Worm (Caenorhabditis elegans) whole organism, late embryonic: ENCODE results near the gene sre-1.

Source experiments
- C08G9.2 ChIP-seq: sonication (generic microtip); optimal IDR thresholded peaks from 2 replicates; lab custom pipeline; 2016; ENCODE audit warnings: mild to moderate bottlenecking, missing genetic modification characterization, moderate library complexity, missing compliant biosample characterization
- C38D4.7 ChIP-seq: fragments of 200-800 bp; sonication (Bioruptor generic); optimal IDR thresholded peaks from 2 replicates; lab custom pipeline; 2018; ENCODE audit warnings: mild to moderate bottlenecking, missing genetic modification characterization, moderate library complexity, missing compliant biosample characterization
- F13H6.1 ChIP-seq: sonication (generic microtip); optimal IDR thresholded peaks from 2 replicates; lab custom pipeline; 2016; ENCODE audit warnings: missing genetic modification characterization, missing compliant biosample characterization
- K09A11.1 ChIP-seq: sonication (generic microtip); optimal IDR thresholded peaks from 2 replicates; lab custom pipeline; 2017; ENCODE audit warnings: antibody characterized with exemption, mild to moderate bottlenecking, missing genetic modification characterization, missing compliant biosample characterization; ENCODE audit not compliant: insufficient read depth
- T23F11.4 ChIP-seq: fragments of 200-800 bp; sonication (Bioruptor generic); optimal IDR thresholded peaks from 2 replicates; lab custom pipeline; 2018; ENCODE audit warnings: mild to moderate bottlenecking, missing genetic modification characterization, missing compliant biosample characterization
- Y22D7AL.16 ChIP-seq: sonication (generic microtip); optimal IDR thresholded peaks from 2 replicates; lab custom pipeline; 2016; ENCODE audit warnings: missing genetic modification characterization, missing compliant biosample characterization
- ahr-1 ChIP-seq: sonication (generic microtip); optimal IDR thresholded peaks from 2 replicates; lab custom pipeline; 2016; ENCODE audit warnings: missing genetic modification characterization, missing compliant biosample characterization
- ama-1 ChIP-seq: fragments of 150-350 bp; optimal IDR thresholded peaks from 2 replicates; lab custom pipeline; 2014
- ceh-14 ChIP-seq: sonication (generic microtip); optimal IDR thresholded peaks from 2 replicates; lab custom pipeline; 2016; ENCODE audit warnings: missing genotype, missing genetic modification characterization, missing compliant biosample characterization
- ceh-18 ChIP-seq: sonication (generic microtip); optimal IDR thresholded peaks from 2 replicates; lab custom pipeline; 2016; ENCODE audit warnings: missing genetic modification characterization, missing compliant biosample characterization
- ceh-19 ChIP-seq: fragments of 200-800 bp; sonication (Bioruptor generic); optimal IDR thresholded peaks from 2 replicates; lab custom pipeline; 2018; ENCODE audit warnings: mild to moderate bottlenecking, missing genetic modification characterization, missing compliant biosample characterization
- ceh-2 ChIP-seq: sonication (generic microtip); optimal IDR thresholded peaks from 2 replicates; lab custom pipeline; 2016; ENCODE audit warnings: missing genotype, missing genetic modification characterization, missing compliant biosample characterization
- ceh-22 ChIP-seq: sonication (generic microtip); optimal IDR thresholded peaks from 2 replicates; lab custom pipeline; 2017; ENCODE audit warnings: missing biosample characterization, missing genetic modification characterization
- ceh-34 ChIP-seq: sonication (generic microtip); optimal IDR thresholded peaks from 2 replicates; lab custom pipeline; 2016; ENCODE audit warnings: mild to moderate bottlenecking, missing genetic modification characterization, missing compliant biosample characterization
- ceh-45 ChIP-seq: fragments of 200-800 bp; sonication (Bioruptor generic); IDR thresholded peaks from 2 replicates; pipeline ENCODE4 v1.3.6; 2022; ENCODE audit warnings: missing genetic modification reagents, missing genetic modification characterization, missing compliant biosample characterization
- ceh-48 ChIP-seq: sonication (generic microtip); optimal IDR thresholded peaks from 2 replicates; lab custom pipeline; 2016; ENCODE audit warnings: missing genetic modification characterization, inconsistent platforms, missing compliant biosample characterization
- ceh-6 ChIP-seq: fragments of 200-800 bp; sonication (Bioruptor generic); optimal IDR thresholded peaks from 2 replicates; lab custom pipeline; 2018; ENCODE audit warnings: mild to moderate bottlenecking, missing genetic modification characterization, missing compliant biosample characterization
- che-1 ChIP-seq: sonication (generic microtip); optimal IDR thresholded peaks from 2 replicates; lab custom pipeline; 2016; ENCODE audit warnings: mild to moderate bottlenecking, missing genetic modification characterization, missing compliant biosample characterization
- dmd-4 ChIP-seq: sonication (generic microtip); optimal IDR thresholded peaks from 2 replicates; lab custom pipeline; 2016; ENCODE audit warnings: borderline replicate concordance, missing genetic modification characterization, missing compliant biosample characterization
- dve-1 ChIP-seq: sonication (generic microtip); optimal IDR thresholded peaks from 2 replicates; lab custom pipeline; 2017; ENCODE audit warnings: antibody characterized with exemption, mild to moderate bottlenecking, missing genetic modification characterization, missing compliant biosample characterization
- elt-4 ChIP-seq: sonication (generic microtip); optimal IDR thresholded peaks from 2 replicates; lab custom pipeline; 2016; ENCODE audit warnings: missing genetic modification characterization, missing compliant biosample characterization
- ets-4 ChIP-seq: sonication (generic microtip); optimal IDR thresholded peaks from 2 replicates; lab custom pipeline; 2016; ENCODE audit warnings: missing genetic modification characterization, missing compliant biosample characterization
- eyg-1 ChIP-seq: sonication (generic microtip); optimal IDR thresholded peaks from 2 replicates; lab custom pipeline; 2016; ENCODE audit warnings: missing genotype, missing genetic modification characterization, missing compliant biosample characterization
- fax-1 ChIP-seq: sonication (generic microtip); optimal IDR thresholded peaks from 2 replicates; lab custom pipeline; 2016; ENCODE audit warnings: missing genotype, missing genetic modification characterization, missing compliant biosample characterization
- gmeb-2 ChIP-seq: sonication (generic microtip); optimal IDR thresholded peaks from 2 replicates; lab custom pipeline; 2016; ENCODE audit warnings: missing genetic modification characterization, inconsistent platforms, missing compliant biosample characterization
- hlh-13 ChIP-seq: fragments of 200-800 bp; sonication (Bioruptor generic); optimal IDR thresholded peaks from 2 replicates; lab custom pipeline; 2018; ENCODE audit warnings: mild to moderate bottlenecking, missing genetic modification characterization, missing compliant biosample characterization
- hlh-15 ChIP-seq: sonication (generic microtip); optimal IDR thresholded peaks from 2 replicates; lab custom pipeline; 2016; ENCODE audit warnings: missing genetic modification characterization, missing compliant biosample characterization
- hlh-30 ChIP-seq: sonication (generic microtip); optimal IDR thresholded peaks from 2 replicates; lab custom pipeline; 2017; ENCODE audit warnings: antibody characterized with exemption, missing genetic modification characterization, missing compliant biosample characterization; ENCODE audit not compliant: insufficient read depth
- hlh-6 ChIP-seq: sonication (generic microtip); optimal IDR thresholded peaks from 2 replicates; lab custom pipeline; 2016; ENCODE audit warnings: missing genotype, missing genetic modification characterization, missing compliant biosample characterization
- lin-11 ChIP-seq: fragments of 200-800 bp; sonication (Bioruptor generic); optimal IDR thresholded peaks from 2 replicates; lab custom pipeline; 2018; ENCODE audit warnings: mild to moderate bottlenecking, missing genetic modification characterization, missing compliant biosample characterization
- madf-2 ChIP-seq: sonication (generic microtip); optimal IDR thresholded peaks from 2 replicates; lab custom pipeline; 2017; ENCODE audit warnings: missing genetic modification characterization, missing compliant biosample characterization
- mec-3 ChIP-seq: sonication (generic microtip); optimal IDR thresholded peaks from 2 replicates; lab custom pipeline; 2016; ENCODE audit warnings: borderline replicate concordance, missing genetic modification characterization, missing compliant biosample characterization
- nfya-1 ChIP-seq: sonication (generic microtip); optimal IDR thresholded peaks from 2 replicates; lab custom pipeline; 2017; ENCODE audit warnings: missing genetic modification characterization, mild to moderate bottlenecking, missing compliant biosample characterization, antibody characterized with exemption, moderate library complexity
- nhr-11 ChIP-seq: fragments of 150-350 bp; optimal IDR thresholded peaks from 2 replicates; lab custom pipeline; 2014; ENCODE audit warnings: missing biosample characterization, missing genetic modification characterization
- pag-3 ChIP-seq: sonication (generic microtip); optimal IDR thresholded peaks from 2 replicates; lab custom pipeline; 2016; ENCODE audit warnings: missing compliant biosample characterization, missing genetic modification characterization, borderline replicate concordance
- pax-1 ChIP-seq: fragments of 150-350 bp; optimal IDR thresholded peaks from 2 replicates; lab custom pipeline; 2014; ENCODE audit warnings: missing biosample characterization, missing genetic modification characterization
- pha-2 ChIP-seq: sonication (generic microtip); optimal IDR thresholded peaks from 2 replicates; lab custom pipeline; 2017; ENCODE audit warnings: mild to moderate bottlenecking, missing genetic modification characterization, missing compliant biosample characterization
- pqm-1 ChIP-seq: sonication (generic microtip); optimal IDR thresholded peaks from 2 replicates; lab custom pipeline; 2016; ENCODE audit warnings: missing genetic modification characterization, missing compliant biosample characterization
- pros-1 ChIP-seq: fragments of 150-350 bp; optimal IDR thresholded peaks from 2 replicates; lab custom pipeline; 2014; ENCODE audit warnings: missing biosample characterization, missing genetic modification reagents, missing genetic modification characterization
- rnt-1 ChIP-seq: sonication (generic microtip); optimal IDR thresholded peaks from 2 replicates; lab custom pipeline; 2016; ENCODE audit warnings: missing genetic modification characterization, missing compliant biosample characterization
- sox-2 ChIP-seq: fragments of 200-800 bp; sonication (Bioruptor generic); IDR thresholded peaks from 2 replicates; pipeline ENCODE4 v1.3.6; 2022; ENCODE audit warnings: missing genetic modification reagents, missing genetic modification characterization, missing compliant biosample characterization
- sox-4 ChIP-seq: sonication (generic microtip); optimal IDR thresholded peaks from 2 replicates; lab custom pipeline; 2017; ENCODE audit warnings: mild to moderate bottlenecking, missing genetic modification characterization, inconsistent platforms, missing compliant biosample characterization
- syd-9 ChIP-seq: sonication (generic microtip); optimal IDR thresholded peaks from 2 replicates; lab custom pipeline; 2016; ENCODE audit warnings: mild to moderate bottlenecking, missing genetic modification characterization, moderate library complexity, missing compliant biosample characterization
- tbx-2 ChIP-seq: sonication (generic microtip); optimal IDR thresholded peaks from 2 replicates; lab custom pipeline; 2016; ENCODE audit warnings: missing genetic modification characterization, missing compliant biosample characterization
- tbx-7 ChIP-seq: sonication (generic microtip); optimal IDR thresholded peaks from 2 replicates; lab custom pipeline; 2016; ENCODE audit warnings: missing genotype, missing genetic modification characterization, missing compliant biosample characterization
- unc-3 ChIP-seq, 2 experiments: fragments of 200-800 bp in 1 of 2; sonication (Bioruptor generic) in 1 of 2; sonication (generic microtip) in 1 of 2; conservative IDR thresholded peaks in 1 of 2; optimal IDR thresholded peaks in 1 of 2; 2 replicates each; pipeline versions ENCODE4 v1.3.6 to Lab custom; 2016 to 2022; ENCODE audit warnings: missing compliant biosample characterization in 2 of 2, missing genetic modification characterization in 2 of 2, missing genetic modification reagents in 1 of 2
- unc-55 ChIP-seq: sonication (generic microtip); optimal IDR thresholded peaks from 2 replicates; lab custom pipeline; 2017; ENCODE audit warnings: missing biosample characterization, missing genetic modification reagents, missing genetic modification characterization
- unc-86 ChIP-seq: sonication (generic microtip); optimal IDR thresholded peaks from 2 replicates; lab custom pipeline; 2016; ENCODE audit warnings: missing genetic modification characterization, missing compliant biosample characterization
- zip-5 ChIP-seq: sonication (generic microtip); optimal IDR thresholded peaks from 2 replicates; lab custom pipeline; 2016; ENCODE audit warnings: missing genetic modification characterization, missing compliant biosample characterization

sre-1 gene

ce11 chrII:7707383-7707782 lies 2.1 kb upstream of the sre-1 start, which contains the start of gene luc-7L:
Gene luc-7L, minus strand, starts transcription at chrII:7707483.
- no peak for TF ChIP-seq madf-2 (tag; lab: Kevin White, UChicago)
- no peak for TF ChIP-seq hlh-6 (tag; lab: Kevin White, UChicago)
- TF ChIP-seq ceh-34 = no peak
- TF ChIP-seq ceh-6 (GFP tag; lab: Kevin White, UChicago) = no peak
- no peak for TF ChIP-seq Y22D7AL.16 (tag; lab: Kevin White, UChicago)
- TF ChIP-seq hlh-15 = no peak
- TF ChIP-seq, all 69 proteins: peak for 0

ce11 chrII:7708540-7708939 lies 964 bp upstream of the sre-1 start, which contains the start of gene B0495.9:
Gene B0495.9, minus strand, starts transcription at chrII:7708710.
- TF ChIP-seq hlh-13 (GFP tag; lab: Kevin White, UChicago) (peak; percentile 73), unc-86 (tag; lab: Kevin White, UChicago) (peak; percentile 92), ceh-48 (peak; percentile 62), ceh-6 (GFP tag; lab: Kevin White, UChicago) (peak; percentile 86), pha-2 (tag; lab: Kevin White, UChicago) (peak; percentile 82), C08G9.2 (tag; lab: Kevin White, UChicago) (peak; percentile 87), ahr-1 (tag; lab: Kevin White, UChicago) (peak; percentile 87), ceh-19 (GFP tag; lab: Kevin White, UChicago) (peak; percentile 92), pqm-1 (peak; percentile 31), ceh-22 (peak; percentile 78), eyg-1 (tag; lab: Kevin White, UChicago) (peak; percentile 84), ceh-18 (peak; percentile 55), C38D4.7 (GFP tag; lab: Kevin White, UChicago) (peak; percentile 88), F13H6.1 (tag; lab: Kevin White, UChicago) (peak; percentile 89), mec-3 (peak; percentile 75), ets-4 (tag; lab: Kevin White, UChicago) (peak; percentile 18), syd-9 (tag; lab: Kevin White, UChicago) (peak; percentile 85), pag-3 (tag; lab: Kevin White, UChicago) (no peak), elt-4 (peak; percentile 61), hlh-15 (peak; percentile 90), tbx-7 (tag; lab: Kevin White, UChicago) (peak; percentile 71), zip-5 (tag; lab: Kevin White, UChicago) (peak; percentile 81), dmd-4 (tag; lab: Kevin White, UChicago) (peak; percentile 88), pros-1 (no peak), sox-2 (GFP tag; lab: Robert Waterston, UW) (peak; percentile 80), tbx-2 (tag; lab: Kevin White, UChicago) (peak; percentile 95), ceh-14 (tag; lab: Kevin White, UChicago) (peak; percentile 93), hlh-6 (tag; lab: Kevin White, UChicago) (peak; percentile 89), che-1 (peak; percentile 85), pax-1 (peak; percentile 35), T23F11.4 (GFP tag; lab: Kevin White, UChicago) (peak; percentile 84), lin-11 (tag; lab: Kevin White, UChicago) (peak; percentile 75), ceh-45 (GFP tag; lab: Robert Waterston, UW) (peak; percentile 71; the same call in 1 of the 2 replicates), nfya-1 (tag; lab: Kevin White, UChicago) (peak; percentile 86), dve-1 (tag; lab: Kevin White, UChicago) (peak; percentile 13), ceh-2 (tag; lab: Kevin White, UChicago) (peak; percentile 87), ama-1 (lab: Kevin White, UChicago) (no peak), gmeb-2 (tag; lab: Kevin White, UChicago) (peak; percentile 88), K09A11.1 (tag; lab: Kevin White, UChicago) (peak; percentile 84), unc-55 (GFP tag; lab: Kevin White, UChicago) (no peak), fax-1 (peak; percentile 89), madf-2 (tag; lab: Kevin White, UChicago) (peak; percentile 83), hlh-30 (peak; percentile 42), sox-4 (tag; lab: Kevin White, UChicago) (peak; percentile 90), rnt-1 (tag; lab: Kevin White, UChicago) (peak; percentile 86), nhr-11 (tag; lab: Kevin White, UChicago) (peak; percentile 14), unc-3 (GFP tag; conservative IDR thresholded peaks at IDR 0.05; lab: Robert Waterston, UW) (peak; percentile 75), unc-3 (tag; optimal IDR thresholded peaks at IDR 0.05; lab: Kevin White, UChicago) (peak; percentile 87)
